Worm (Caenorhabditis elegans) whole organism, mixed stage, embryonic: ENCODE data around the gene T23F11.11.

Experiments
- M03D4.4 ChIP-seq: sonication (generic microtip); optimal IDR thresholded peaks from 2 replicates; lab custom pipeline; 2017; ENCODE audit warnings: mild to moderate bottlenecking, missing genetic modification characterization, missing compliant biosample characterization
- bed-3 ChIP-seq: fragments of 200-800 bp; sonication (Bioruptor generic); optimal IDR thresholded peaks from 3 replicates; lab custom pipeline; 2018; ENCODE audit warnings: mild to moderate bottlenecking, missing genetic modification characterization, moderate library complexity, missing compliant biosample characterization
- blmp-1 ChIP-seq: fragments of 150-350 bp; optimal IDR thresholded peaks from 2 replicates; lab custom pipeline; 2014; ENCODE audit warnings: missing biosample characterization, missing genetic modification characterization
- ceh-43 ChIP-seq: fragments of 200-800 bp; sonication (Bioruptor generic); optimal IDR thresholded peaks from 2 replicates; lab custom pipeline; 2018; ENCODE audit warnings: mild to moderate bottlenecking, missing genetic modification characterization, moderate library complexity, missing compliant biosample characterization
- ceh-83 ChIP-seq: fragments of 200-800 bp; sonication (Bioruptor generic); optimal IDR thresholded peaks from 2 replicates; lab custom pipeline; 2018; ENCODE audit warnings: mild to moderate bottlenecking, missing genetic modification characterization, missing compliant biosample characterization
- ces-1 ChIP-seq: fragments of 150-350 bp; optimal IDR thresholded peaks from 2 replicates; lab custom pipeline; 2014; ENCODE audit warnings: missing biosample characterization, missing genetic modification reagents, missing genetic modification characterization
- cnd-1 ChIP-seq: fragments of 200-800 bp; sonication (Bioruptor generic); optimal IDR thresholded peaks from 2 replicates; lab custom pipeline; 2018; ENCODE audit warnings: mild to moderate bottlenecking, missing genetic modification characterization, missing compliant biosample characterization
- drap-1 ChIP-seq: fragments of 200-800 bp; sonication (Bioruptor generic); optimal IDR thresholded peaks from 3 replicates; lab custom pipeline; 2018; ENCODE audit warnings: mild to moderate bottlenecking, missing genetic modification characterization, missing compliant biosample characterization
- elt-3 ChIP-seq: fragments of 150-350 bp; optimal IDR thresholded peaks from 2 replicates; lab custom pipeline; 2014; ENCODE audit warnings: missing biosample characterization, missing genetic modification characterization
- flh-1 ChIP-seq: fragments of 200-800 bp; sonication (Bioruptor generic); optimal IDR thresholded peaks from 2 replicates; lab custom pipeline; 2018; ENCODE audit warnings: mild to moderate bottlenecking, missing genetic modification characterization, moderate library complexity, missing compliant biosample characterization
- ham-2 ChIP-seq: fragments of 200-800 bp; sonication (Bioruptor generic); optimal IDR thresholded peaks from 2 replicates; lab custom pipeline; 2018; ENCODE audit warnings: mild to moderate bottlenecking, missing genetic modification characterization, missing compliant biosample characterization
- lin-13 ChIP-seq: fragments of 150-350 bp; optimal IDR thresholded peaks from 2 replicates; lab custom pipeline; 2014; ENCODE audit warnings: missing biosample characterization, missing genetic modification characterization
- lin-32 ChIP-seq: fragments of 200-800 bp; sonication (Bioruptor generic); optimal IDR thresholded peaks from 2 replicates; lab custom pipeline; 2018; ENCODE audit warnings: mild to moderate bottlenecking, missing genetic modification characterization, missing compliant biosample characterization
- lsy-2 ChIP-seq: fragments of 150-350 bp; optimal IDR thresholded peaks from 2 replicates; lab custom pipeline; 2014; ENCODE audit warnings: missing biosample characterization, missing genetic modification characterization
- mab-5 ChIP-seq: fragments of 150-350 bp; optimal IDR thresholded peaks from 2 replicates; lab custom pipeline; 2014; ENCODE audit warnings: missing biosample characterization, missing genetic modification characterization
- mep-1 ChIP-seq: fragments of 150-350 bp; optimal IDR thresholded peaks from 2 replicates; lab custom pipeline; 2017; ENCODE audit warnings: missing biosample characterization, missing genetic modification reagents, missing genetic modification characterization, inconsistent platforms
- mls-2 ChIP-seq: sonication (generic microtip); optimal IDR thresholded peaks from 2 replicates; lab custom pipeline; 2016; ENCODE audit warnings: mild to moderate bottlenecking, missing genetic modification characterization, moderate library complexity, missing compliant biosample characterization
- nhr-12 ChIP-seq: fragments of 150-350 bp; optimal IDR thresholded peaks from 2 replicates; lab custom pipeline; 2014; ENCODE audit warnings: missing biosample characterization, missing genetic modification characterization
- nhr-2 ChIP-seq: fragments of 150-350 bp; optimal IDR thresholded peaks from 2 replicates; lab custom pipeline; 2014; ENCODE audit warnings: missing biosample characterization, missing genetic modification characterization
- nhr-237 ChIP-seq: fragments of 150-350 bp; optimal IDR thresholded peaks from 2 replicates; lab custom pipeline; 2014; ENCODE audit warnings: missing biosample characterization, missing genetic modification characterization
- nhr-76 ChIP-seq: sonication (generic microtip); optimal IDR thresholded peaks from 2 replicates; lab custom pipeline; 2017; ENCODE audit warnings: missing biosample characterization, missing genetic modification characterization
- sem-2 ChIP-seq: fragments of 200-800 bp; sonication (Bioruptor generic); optimal IDR thresholded peaks from 2 replicates; lab custom pipeline; 2018; ENCODE audit warnings: mild to moderate bottlenecking, missing genetic modification characterization, missing compliant biosample characterization
- snpc-4 ChIP-seq: fragments of 150-350 bp; optimal IDR thresholded peaks from 2 replicates; lab custom pipeline; 2014; ENCODE audit warnings: missing biosample characterization, missing genetic modification characterization
- sptf-1 ChIP-seq: sonication (generic microtip); optimal IDR thresholded peaks from 2 replicates; lab custom pipeline; 2017; ENCODE audit warnings: mild to moderate bottlenecking, missing genetic modification characterization, moderate library complexity, missing compliant biosample characterization
- tbx-8 ChIP-seq: fragments of 200-800 bp; sonication (Bioruptor generic); optimal IDR thresholded peaks from 2 replicates; lab custom pipeline; 2018; ENCODE audit warnings: mild to moderate bottlenecking, missing genetic modification characterization, moderate library complexity, missing compliant biosample characterization
- unc-120 ChIP-seq: sonication (generic microtip); optimal IDR thresholded peaks from 2 replicates; lab custom pipeline; 2017; ENCODE audit warnings: missing genetic modification characterization, missing compliant biosample characterization; ENCODE audit not compliant: poor library complexity, severe bottlenecking
- unc-39 ChIP-seq: fragments of 150-350 bp; optimal IDR thresholded peaks from 2 replicates; lab custom pipeline; 2014; ENCODE audit warnings: missing biosample characterization, missing genetic modification characterization
- unc-62 ChIP-seq: fragments of 150-350 bp; optimal IDR thresholded peaks from 2 replicates; lab custom pipeline; 2014; ENCODE audit warnings: missing biosample characterization, missing genetic modification reagents, missing genetic modification characterization

The T23F11.11 gene

ce11 chrIII:4643262-4643661 lies 28.1 kb downstream of the T23F11.11 start, which contains the start of gene pfas-1:
pfas-1 (minus strand) TSS chrIII:4643310.
- TF ChIP-seq unc-39 (tag; lab: Kevin White, UChicago) = no peak
- TF ChIP-seq mep-1 (tag; lab: Kevin White, UChicago) = no peak
- no peak for TF ChIP-seq ces-1 (GFP tag; lab: Kevin White, UChicago)
- no peak for TF ChIP-seq blmp-1 (tag; lab: Kevin White, UChicago)
- no peak for TF ChIP-seq mls-2
- TF ChIP-seq elt-3 (tag; lab: Kevin White, UChicago) = no peak
- TF ChIP-seq lsy-2 (tag; lab: Kevin White, UChicago) = no peak
- TF ChIP-seq bed-3 (GFP tag; lab: Kevin White, UChicago) = no peak
- TF ChIP-seq mab-5 (tag; lab: Kevin White, UChicago) = no peak
- TF ChIP-seq nhr-76 (tag; lab: Kevin White, UChicago) = no peak
- no peak for TF ChIP-seq ceh-43 (GFP tag; lab: Kevin White, UChicago)
- TF ChIP-seq tbx-8 (GFP tag; lab: Kevin White, UChicago) = no peak
- no peak for TF ChIP-seq unc-62 (GFP tag; lab: Kevin White, UChicago)
- no peak for TF ChIP-seq ceh-83 (GFP tag; lab: Kevin White, UChicago)
- TF ChIP-seq sptf-1 = no peak
- no peak for TF ChIP-seq drap-1 (GFP tag; lab: Kevin White, UChicago)

- TF ChIP-seq nhr-2 = no peak
These were observed 36.4 kb downstream of the T23F11.11 start, which contains the start of gene clec-153 for ce11 chrIII:4634947-4635346. clec-153 (plus strand) TSS chrIII:4635247.

- TF ChIP-seq unc-120 (tag; lab: Kevin White, UChicago) (no peak), nhr-237 (no peak), mep-1 (tag; lab: Kevin White, UChicago) (no peak), cnd-1 (tag; lab: Kevin White, UChicago) (no peak), bed-3 (GFP tag; lab: Kevin White, UChicago) (no peak), snpc-4 (tag; lab: Kevin White, UChicago) (no peak), ces-1 (GFP tag; lab: Kevin White, UChicago) (no peak), drap-1 (GFP tag; lab: Kevin White, UChicago) (no peak), sem-2 (GFP tag; lab: Kevin White, UChicago) (no peak), unc-39 (tag; lab: Kevin White, UChicago) (no peak), mls-2 (no peak)
These were observed 43.2 kb downstream of the T23F11.11 start, which contains the start of gene clec-151 for ce11 chrIII:4628165-4628564. clec-151 (plus strand) TSS chrIII:4628465.

ce11 chrIII:4626148-4626922 lies 45.1 kb downstream of the T23F11.11 start:
- TF ChIP-seq snpc-4 (tag; lab: Kevin White, UChicago) (no peak), lin-13 (tag; lab: Kevin White, UChicago) (no peak), flh-1 (GFP tag; lab: Kevin White, UChicago) (no peak), mep-1 (tag; lab: Kevin White, UChicago) (no peak), sem-2 (GFP tag; lab: Kevin White, UChicago) (peak; percentile 53), nhr-76 (tag; lab: Kevin White, UChicago) (no peak), unc-62 (GFP tag; lab: Kevin White, UChicago) (no peak), mab-5 (tag; lab: Kevin White, UChicago) (no peak), nhr-12 (tag; lab: Kevin White, UChicago) (no peak), lsy-2 (tag; lab: Kevin White, UChicago) (no peak), drap-1 (GFP tag; lab: Kevin White, UChicago) (peak; percentile 28), elt-3 (tag; lab: Kevin White, UChicago) (no peak), lin-32 (GFP tag; lab: Kevin White, UChicago) (no peak), ham-2 (no peak), M03D4.4 (tag; lab: Kevin White, UChicago) (peak; percentile 52), cnd-1 (tag; lab: Kevin White, UChicago) (peak; percentile 37)
